Worm (Caenorhabditis elegans) whole organism, L2 larva: ENCODE data around the gene Y73C8B.3.

Experiments used
- C34F6.9 ChIP-seq: fragments of 150-350 bp; optimal IDR thresholded peaks from 2 replicates; lab custom pipeline; 2014; ENCODE audit warnings: missing biosample characterization, missing genetic modification characterization
- F13H6.1 ChIP-seq: sonication (generic microtip); optimal IDR thresholded peaks from 2 replicates; lab custom pipeline; 2016; ENCODE audit warnings: missing genetic modification characterization, missing compliant biosample characterization
- Y55F3AM.14 ChIP-seq: fragments of 200-800 bp; sonication (Bioruptor generic); optimal IDR thresholded peaks from 2 replicates; lab custom pipeline; 2018; ENCODE audit warnings: mild to moderate bottlenecking, missing genetic modification characterization, missing compliant biosample characterization
- ZK546.5 ChIP-seq: sonication (generic microtip); optimal IDR thresholded peaks from 2 replicates; lab custom pipeline; 2017; ENCODE audit warnings: missing biosample characterization, missing genetic modification characterization
- alr-1 ChIP-seq: fragments of 150-350 bp; optimal IDR thresholded peaks from 2 replicates; lab custom pipeline; 2014; ENCODE audit warnings: missing biosample characterization, missing genetic modification characterization
- ama-1 ChIP-seq: fragments of 150-350 bp; optimal IDR thresholded peaks from 2 replicates; lab custom pipeline; 2018; ENCODE audit warnings: inconsistent platforms
- blmp-1 ChIP-seq: sonication (generic microtip); optimal IDR thresholded peaks from 2 replicates; lab custom pipeline; 2017; ENCODE audit warnings: missing genetic modification characterization, mild to moderate bottlenecking, missing compliant biosample characterization, antibody characterized with exemption, moderate library complexity; ENCODE audit not compliant: insufficient read depth
- ceh-16 ChIP-seq: fragments of 150-350 bp; optimal IDR thresholded peaks from 2 replicates; lab custom pipeline; 2014; ENCODE audit warnings: missing biosample characterization, missing genetic modification characterization
- ceh-82 ChIP-seq: fragments of 150-350 bp; optimal IDR thresholded peaks from 2 replicates; lab custom pipeline; 2014; ENCODE audit warnings: missing biosample characterization, missing genetic modification characterization
- crh-2 ChIP-seq: sonication (generic microtip); optimal IDR thresholded peaks from 2 replicates; lab custom pipeline; 2017; ENCODE audit warnings: missing biosample characterization, missing genetic modification characterization
- dmd-4 ChIP-seq: sonication (generic microtip); optimal IDR thresholded peaks from 2 replicates; lab custom pipeline; 2017; ENCODE audit warnings: missing biosample characterization, missing genetic modification characterization
- egl-27 ChIP-seq: sonication (generic microtip); optimal IDR thresholded peaks from 3 replicates; lab custom pipeline; 2017; ENCODE audit warnings: missing biosample characterization, missing genetic modification reagents, missing genetic modification characterization
- elt-3 ChIP-seq: sonication (generic microtip); optimal IDR thresholded peaks from 2 replicates; lab custom pipeline; 2017; ENCODE audit warnings: missing biosample characterization, missing genetic modification characterization
- fos-1 ChIP-seq: fragments of 150-350 bp; optimal IDR thresholded peaks from 2 replicates; lab custom pipeline; 2014; ENCODE audit warnings: missing biosample characterization, missing genetic modification characterization
- gmeb-1 ChIP-seq: fragments of 150-350 bp; optimal IDR thresholded peaks from 2 replicates; lab custom pipeline; 2014; ENCODE audit warnings: missing biosample characterization, missing genetic modification characterization
- lin-11 ChIP-seq: fragments of 150-350 bp; sonication (generic microtip); optimal IDR thresholded peaks from 2 replicates; lab custom pipeline; 2014; ENCODE audit warnings: missing biosample characterization, missing genetic modification characterization, inconsistent platforms, mixed read lengths
- lin-39 ChIP-seq: fragments of 150-350 bp; optimal IDR thresholded peaks from 2 replicates; lab custom pipeline; 2014; ENCODE audit warnings: missing biosample characterization, missing genetic modification reagents, missing genetic modification characterization
- mbf-1 ChIP-seq: sonication (generic microtip); optimal IDR thresholded peaks from 2 replicates; lab custom pipeline; 2017; ENCODE audit warnings: missing biosample characterization, missing genetic modification characterization
- mdl-1 ChIP-seq, 2 experiments: fragments of 150-350 bp in 1 of 2; sonication (generic microtip) in 1 of 2; optimal IDR thresholded peaks; 2 replicates each; lab custom pipeline; 2017; ENCODE audit warnings: missing biosample characterization in 2 of 2, missing genetic modification characterization in 2 of 2
- nhr-10 ChIP-seq: sonication (generic microtip); optimal IDR thresholded peaks from 2 replicates; lab custom pipeline; 2017; ENCODE audit warnings: missing biosample characterization, missing genetic modification characterization
- nhr-11 ChIP-seq: fragments of 150-350 bp; optimal IDR thresholded peaks from 2 replicates; lab custom pipeline; 2014; ENCODE audit warnings: missing biosample characterization, missing genetic modification characterization
- nhr-12 ChIP-seq: fragments of 150-350 bp; optimal IDR thresholded peaks from 2 replicates; lab custom pipeline; 2014; ENCODE audit warnings: missing biosample characterization, missing genetic modification characterization
- nhr-129 ChIP-seq: fragments of 150-350 bp; optimal IDR thresholded peaks from 2 replicates; lab custom pipeline; 2014; ENCODE audit warnings: missing biosample characterization, missing genetic modification characterization
- nhr-21 ChIP-seq: fragments of 150-350 bp; optimal IDR thresholded peaks from 2 replicates; lab custom pipeline; 2014; ENCODE audit warnings: missing biosample characterization, missing genetic modification characterization
- nhr-23 ChIP-seq: fragments of 150-350 bp; optimal IDR thresholded peaks from 2 replicates; lab custom pipeline; 2014; ENCODE audit warnings: missing biosample characterization, missing genetic modification reagents, missing genetic modification characterization
- nhr-237 ChIP-seq: fragments of 150-350 bp; optimal IDR thresholded peaks from 2 replicates; lab custom pipeline; 2014; ENCODE audit warnings: missing biosample characterization, missing genetic modification characterization
- nhr-77 ChIP-seq: fragments of 150-350 bp; optimal IDR thresholded peaks from 2 replicates; lab custom pipeline; 2014; ENCODE audit warnings: missing biosample characterization, missing genetic modification characterization
- peb-1 ChIP-seq: fragments of 150-350 bp; optimal IDR thresholded peaks from 2 replicates; lab custom pipeline; 2014; ENCODE audit warnings: missing biosample characterization, missing genetic modification characterization
- sem-4 ChIP-seq: fragments of 150-350 bp; optimal IDR thresholded peaks from 2 replicates; lab custom pipeline; 2014; ENCODE audit warnings: missing biosample characterization, missing genetic modification reagents, missing genetic modification characterization
- skn-1 ChIP-seq: sonication (generic microtip); optimal IDR thresholded peaks from 2 replicates; lab custom pipeline; 2017; ENCODE audit warnings: missing biosample characterization, missing genetic modification characterization
- sma-3 ChIP-seq: sonication (generic microtip); optimal IDR thresholded peaks from 2 replicates; lab custom pipeline; 2016; ENCODE audit warnings: missing genetic modification reagents, missing genetic modification characterization, missing compliant biosample characterization
- sma-9 ChIP-seq, 2 experiments: fragments of 150-350 bp in 1 of 2; sonication (generic microtip) in 1 of 2; optimal IDR thresholded peaks; 2 replicates each; lab custom pipeline; 2014 to 2016; ENCODE audit warnings: missing genetic modification characterization in 2 of 2, mild to moderate bottlenecking in 1 of 2, missing biosample characterization in 1 of 2, missing compliant biosample characterization in 1 of 2, missing genetic modification reagents in 1 of 2, moderate library complexity in 1 of 2
- snpc-4 ChIP-seq: fragments of 150-350 bp; optimal IDR thresholded peaks from 2 replicates; lab custom pipeline; 2014; ENCODE audit warnings: missing biosample characterization, missing genetic modification characterization
- unc-39 ChIP-seq: fragments of 150-350 bp; optimal IDR thresholded peaks from 2 replicates; lab custom pipeline; 2014; ENCODE audit warnings: missing biosample characterization, missing genetic modification characterization
- ztf-11 ChIP-seq: sonication (generic microtip); optimal IDR thresholded peaks from 2 replicates; lab custom pipeline; 2017; ENCODE audit warnings: missing biosample characterization, missing genetic modification characterization

Y73C8B.3 gene

DNA sequence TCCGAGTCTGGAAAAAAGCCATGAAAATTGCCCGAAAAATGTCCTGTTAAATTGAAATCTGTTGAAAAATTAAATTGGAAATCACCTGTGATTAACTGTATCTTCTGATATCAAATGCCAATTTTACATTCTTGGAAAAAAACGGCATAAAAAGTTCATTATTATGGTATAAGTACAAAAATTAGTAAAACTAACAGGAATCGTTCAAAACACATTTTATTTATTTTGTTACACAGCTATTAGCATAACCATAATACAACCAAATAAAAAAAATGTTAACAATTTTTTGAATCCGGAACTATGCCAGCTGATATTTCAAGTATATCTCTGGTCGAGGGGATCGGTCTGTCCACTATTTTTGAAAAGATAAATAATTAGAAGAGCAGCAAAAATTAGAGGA, 37.6 kb upstream of the Y73C8B.3 start, which contains the start of gene K08D9.10:
Gene K08D9.10, plus strand, starts transcription at position 301 of the 400 bp plus-strand sequence.
- TF ChIP-seq snpc-4 (tag; lab: Kevin White, UChicago) (no peak), Y55F3AM.14 (GFP tag; lab: Kevin White, UChicago) (no peak), F13H6.1 (no peak), C34F6.9 (tag; lab: Kevin White, UChicago) (no peak), crh-2 (tag; lab: Kevin White, UChicago) (no peak), nhr-129 (no peak), blmp-1 (no peak), nhr-23 (tag; lab: Kevin White, UChicago) (no peak), mdl-1 (tag; optimal IDR thresholded peaks at IDR 0.05; lab: Kevin White, UChicago) (no peak), fos-1 (tag; lab: Kevin White, UChicago) (no peak)

DNA sequence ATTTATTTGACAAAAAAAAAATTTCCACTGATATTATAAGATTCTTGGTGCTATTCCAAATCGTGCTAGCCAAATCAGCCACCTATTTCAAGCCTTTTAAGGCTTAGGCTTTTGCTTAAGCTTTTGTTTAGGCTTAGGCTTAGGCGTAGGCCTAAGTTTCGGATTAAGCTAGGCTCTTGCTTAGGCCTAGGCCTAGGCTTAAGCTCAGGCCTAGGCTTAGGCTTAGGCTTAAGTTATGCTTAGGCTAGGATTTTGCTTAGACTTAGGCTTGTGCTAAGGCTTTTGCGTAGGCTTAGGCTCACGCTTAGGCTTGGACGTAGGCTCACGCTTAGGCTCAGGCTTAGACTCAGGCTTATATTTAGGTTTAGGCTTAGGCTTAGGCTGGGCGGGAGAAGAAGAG, 37.1 kb upstream of the Y73C8B.3 start:
- TF ChIP-seq peb-1 (no peak), lin-11 (tag; lab: Kevin White, UChicago) (no peak), crh-2 (tag; lab: Kevin White, UChicago) (no peak), nhr-21 (tag; lab: Kevin White, UChicago) (no peak), F13H6.1 (no peak), alr-1 (tag; lab: Kevin White, UChicago) (no peak), ceh-16 (tag; lab: Kevin White, UChicago) (no peak), nhr-77 (tag; lab: Kevin White, UChicago) (no peak), nhr-237 (tag; lab: Kevin White, UChicago) (no peak), dmd-4 (no peak), egl-27 (tag; lab: Kevin White, UChicago) (no peak), ztf-11 (tag; lab: Kevin White, UChicago) (no peak), lin-39 (no peak), sma-3 (no peak), nhr-129 (no peak)

DNA sequence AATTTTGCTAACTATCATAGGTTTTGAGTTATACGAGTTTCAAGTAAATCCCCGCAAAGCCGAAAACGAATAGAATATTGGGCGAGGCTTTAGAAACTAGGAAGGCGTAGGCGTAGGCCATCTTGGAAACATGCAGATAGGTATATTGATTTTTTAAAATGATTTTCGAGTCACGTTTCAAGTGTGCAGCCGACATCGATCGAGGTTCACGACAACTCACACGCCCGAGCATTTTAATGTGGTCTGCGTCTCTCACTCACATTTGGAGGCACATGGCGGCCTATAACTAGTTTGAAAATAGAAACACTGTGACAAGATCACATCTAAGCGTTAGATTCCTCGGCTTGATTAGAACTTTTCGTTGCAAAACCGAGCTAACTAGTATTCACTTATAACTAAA, 34.3 kb upstream of the Y73C8B.3 start, which contains the start of gene K08D9.2:
Gene K08D9.2, plus strand, starts transcription at position 301 of the 400 bp plus-strand sequence.
- TF ChIP-seq sma-3 (no peak), lin-39 (no peak), ZK546.5 (tag; lab: Kevin White, UChicago) (no peak), ceh-16 (tag; lab: Kevin White, UChicago) (no peak), nhr-129 (no peak), blmp-1 (no peak), lin-11 (tag; lab: Kevin White, UChicago) (no peak), ama-1 (lab: Kevin White, UChicago) (no peak), alr-1 (tag; lab: Kevin White, UChicago) (no peak), nhr-10 (no peak), nhr-23 (tag; lab: Kevin White, UChicago) (no peak), C34F6.9 (tag; lab: Kevin White, UChicago) (no peak), ceh-82 (tag; lab: Kevin White, UChicago) (no peak), mbf-1 (tag; lab: Kevin White, UChicago) (no peak), sem-4 (tag; lab: Kevin White, UChicago) (no peak), crh-2 (tag; lab: Kevin White, UChicago) (no peak), egl-27 (tag; lab: Kevin White, UChicago) (no peak)

DNA sequence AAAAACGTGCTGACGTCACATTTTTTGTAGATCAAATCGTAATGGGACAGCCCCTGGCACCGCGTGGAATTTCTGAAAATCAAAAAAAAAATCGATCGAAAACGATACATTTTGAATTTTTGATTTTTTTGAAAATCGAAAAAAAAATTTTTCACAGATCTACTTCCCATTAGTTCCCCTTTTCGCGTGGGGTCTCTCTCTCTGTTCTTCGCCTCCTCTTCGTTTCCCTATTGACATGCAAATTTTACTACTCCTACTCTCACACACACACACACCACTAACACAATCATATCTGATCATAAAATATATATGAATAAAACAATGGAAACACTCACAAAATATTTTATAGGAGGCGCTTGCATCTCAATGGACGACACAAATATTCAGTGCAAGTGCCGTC, 25.6 kb upstream of the Y73C8B.3 start:
- no peak for TF ChIP-seq nhr-21 (tag; lab: Kevin White, UChicago)
- no peak for TF ChIP-seq sma-9 (GFP tag; optimal IDR thresholded peaks at IDR 0.05; lab: Kevin White, UChicago)
- TF ChIP-seq sma-9 (tag; optimal IDR thresholded peaks at IDR 0.05; lab: Kevin White, UChicago), result no peak
- no peak for TF ChIP-seq dmd-4
- TF ChIP-seq nhr-12, result no peak
- no peak for TF ChIP-seq gmeb-1
- TF ChIP-seq unc-39, result no peak
- TF ChIP-seq egl-27 (tag; lab: Kevin White, UChicago), result no peak
- TF ChIP-seq ceh-16 (tag; lab: Kevin White, UChicago), result no peak
- no peak for TF ChIP-seq C34F6.9 (tag; lab: Kevin White, UChicago)
- no peak for TF ChIP-seq nhr-11 (tag; lab: Kevin White, UChicago)
- TF ChIP-seq snpc-4 (tag; lab: Kevin White, UChicago), result no peak
- no peak for TF ChIP-seq elt-3 (tag; lab: Kevin White, UChicago)
- TF ChIP-seq sma-3, result no peak

DNA sequence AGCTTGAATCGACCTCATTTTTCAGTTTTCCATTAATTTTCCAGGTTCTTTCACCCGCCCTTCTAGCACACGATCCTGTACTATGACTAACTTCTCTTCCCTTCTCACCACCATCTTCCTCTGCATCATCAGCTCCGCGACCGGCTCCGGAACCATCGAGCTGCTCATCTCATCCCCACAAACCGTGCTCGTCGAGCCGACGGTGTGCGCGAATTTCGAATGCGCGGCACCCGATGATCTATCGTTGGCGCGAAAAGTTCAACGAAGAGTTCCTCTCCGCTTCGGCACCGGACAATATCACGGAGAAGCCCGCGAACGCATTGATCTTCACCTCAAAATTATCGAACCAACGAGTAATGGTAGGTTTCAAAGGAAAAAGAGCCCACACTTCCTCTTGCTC, 17.1 kb upstream of the Y73C8B.3 start, which contains the start of gene apx-1:
Gene apx-1, plus strand, starts transcription at position 50 of the 400 bp plus-strand sequence.
- TF ChIP-seq nhr-237 (tag; lab: Kevin White, UChicago) (no peak), skn-1 (no peak), ceh-82 (tag; lab: Kevin White, UChicago) (no peak), sma-3 (no peak), elt-3 (tag; lab: Kevin White, UChicago) (no peak), Y55F3AM.14 (GFP tag; lab: Kevin White, UChicago) (no peak), egl-27 (tag; lab: Kevin White, UChicago) (no peak)
- TF ChIP-seq, all 48 proteins: peak for 0
